Worm (Caenorhabditis elegans): ENCODE measurements around the gene C49G7.13.

Gene C49G7.13

ce11 chrV:4029627-4030026, 6.3 kb upstream of the C49G7.13 start:
- TF ChIP-seq nhr-6 (tag; optimal IDR thresholded peaks at IDR 0.05): no peak
- TF ChIP-seq elt-1 (tag; optimal IDR thresholded peaks at IDR 0.05): no peak
- peak; percentile 23 for TF ChIP-seq nhr-129 (tag; optimal IDR thresholded peaks at IDR 0.05)
- TF ChIP-seq sma-9 (GFP tag; optimal IDR thresholded peaks at IDR 0.05): peak; percentile 20
- TF ChIP-seq sma-9 (tag; optimal IDR thresholded peaks at IDR 0.05): no peak
- no peak for TF ChIP-seq unc-39 (tag; optimal IDR thresholded peaks at IDR 0.05)
- TF ChIP-seq fos-1 (tag; optimal IDR thresholded peaks at IDR 0.05): peak; percentile 7
- TF ChIP-seq mbf-1 (tag; optimal IDR thresholded peaks at IDR 0.05): no peak
- TF ChIP-seq ceh-82 (tag; optimal IDR thresholded peaks at IDR 0.05): no peak
- no peak for TF ChIP-seq elt-3 (tag; optimal IDR thresholded peaks at IDR 0.05)
- no peak for TF ChIP-seq egl-27 (tag; optimal IDR thresholded peaks at IDR 0.05)
- TF ChIP-seq nhr-237 (tag; optimal IDR thresholded peaks at IDR 0.05): no peak
- no peak for TF ChIP-seq crh-2 (tag; optimal IDR thresholded peaks at IDR 0.05)
- no peak for TF ChIP-seq unc-62 (GFP tag; optimal IDR thresholded peaks at IDR 0.05)

- no peak for TF ChIP-seq ceh-16 (tag; optimal IDR thresholded peaks at IDR 0.05)
Measured at ce11 chrV:4031319-4031718, 4.6 kb upstream of the C49G7.13 start, which contains the start of gene cyp-35A4. Gene cyp-35A4, plus strand, starts transcription at chrV:4031619.

- TF ChIP-seq ztf-4 (tag; optimal IDR thresholded peaks at IDR 0.05) (no peak), ZK546.5 (tag; optimal IDR thresholded peaks at IDR 0.05) (no peak), skn-1 (tag; optimal IDR thresholded peaks at IDR 0.05) (no peak), nhr-10 (tag; optimal IDR thresholded peaks at IDR 0.05) (no peak), sma-9 (GFP tag; optimal IDR thresholded peaks at IDR 0.05) (no peak), sma-9 (tag; optimal IDR thresholded peaks at IDR 0.05) (no peak), nhr-129 (tag; optimal IDR thresholded peaks at IDR 0.05) (no peak), unc-62 (GFP tag; optimal IDR thresholded peaks at IDR 0.05) (no peak)
Measured at ce11 chrV:4034303-4034702, 1.6 kb upstream of the C49G7.13 start, which contains the start of gene C49G7.7. Gene C49G7.7, plus strand, starts transcription at chrV:4034476.

- TF ChIP-seq nhr-129 (tag; optimal IDR thresholded peaks at IDR 0.05) (no peak), ceh-16 (tag; optimal IDR thresholded peaks at IDR 0.05) (no peak), alr-1 (tag; optimal IDR thresholded peaks at IDR 0.05) (no peak), dmd-4 (tag; optimal IDR thresholded peaks at IDR 0.05) (no peak), ZK546.5 (tag; optimal IDR thresholded peaks at IDR 0.05) (no peak), zag-1 (tag; optimal IDR thresholded peaks at IDR 0.05) (no peak), elt-1 (tag; optimal IDR thresholded peaks at IDR 0.05) (no peak), nhr-11 (tag; optimal IDR thresholded peaks at IDR 0.05) (no peak), unc-62 (GFP tag; optimal IDR thresholded peaks at IDR 0.05) (no peak), snpc-4 (tag; optimal IDR thresholded peaks at IDR 0.05) (no peak), fos-1 (tag; optimal IDR thresholded peaks at IDR 0.05) (no peak), nhr-21 (tag; optimal IDR thresholded peaks at IDR 0.05) (no peak), egl-27 (tag; optimal IDR thresholded peaks at IDR 0.05) (no peak), unc-55 (GFP tag; optimal IDR thresholded peaks at IDR 0.05) (no peak), ceh-82 (tag; optimal IDR thresholded peaks at IDR 0.05) (no peak), crh-2 (tag; optimal IDR thresholded peaks at IDR 0.05) (no peak), mdl-1 (tag; optimal IDR thresholded peaks at IDR 0.05) (no peak), nhr-23 (tag; optimal IDR thresholded peaks at IDR 0.05) (no peak), lin-11 (tag; optimal IDR thresholded peaks at IDR 0.05) (no peak)
Measured at ce11 chrV:4038110-4038509, 2.2 kb downstream of the C49G7.13 start, which contains the start of gene C49G7.12. Gene C49G7.12, plus strand, starts transcription at chrV:4038410.

ce11 chrV:4038557-4038956, 2.6 kb downstream of the C49G7.13 start:
- TF ChIP-seq lin-11 (tag; optimal IDR thresholded peaks at IDR 0.05): no peak
- TF ChIP-seq nhr-129 (tag; optimal IDR thresholded peaks at IDR 0.05): peak; percentile 69

- TF ChIP-seq unc-55 (GFP tag; optimal IDR thresholded peaks at IDR 0.05) (peak; percentile 35), nhr-6 (tag; optimal IDR thresholded peaks at IDR 0.05) (no peak), elt-3 (tag; optimal IDR thresholded peaks at IDR 0.05) (no peak), nhr-129 (tag; optimal IDR thresholded peaks at IDR 0.05) (peak; percentile 100), fos-1 (tag; optimal IDR thresholded peaks at IDR 0.05) (peak; percentile 2), C34F6.9 (tag; optimal IDR thresholded peaks at IDR 0.05) (peak; percentile 24)
Measured at ce11 chrV:4041853-4042424, 6.0 kb downstream of the C49G7.13 start, which contains the start of the genes C49G7.10 and irg-2. Gene C49G7.10, minus strand, starts transcription at chrV:4042021. Gene irg-2, plus strand, starts transcription at chrV:4042181.
